Worm (Caenorhabditis elegans): ENCODE measurements around the gene sru-30.

ce11 chrV:9771970-9772369 is 41.7 kb upstream of the sru-30 start, which contains the start of gene F46B6.2:
- TF ChIP-seq pag-3 (tag; optimal IDR thresholded peaks at IDR 0.05; ENCODE audit: borderline replicate concordance), result no peak
- no peak for TF ChIP-seq lin-11 (tag; optimal IDR thresholded peaks at IDR 0.05)
- TF ChIP-seq pha-4 (tag; optimal IDR thresholded peaks at IDR 0.05), result no peak
- no peak for TF ChIP-seq ceh-48 (tag; optimal IDR thresholded peaks at IDR 0.05)
- TF ChIP-seq elt-2 (tag; optimal IDR thresholded peaks at IDR 0.05), result no peak
- TF ChIP-seq tbx-2 (tag; optimal IDR thresholded peaks at IDR 0.05), result no peak
- no peak for TF ChIP-seq K09A11.1 (tag; optimal IDR thresholded peaks at IDR 0.05; ENCODE audit: insufficient read depth)
- TF ChIP-seq ama-1 (optimal IDR thresholded peaks at IDR 0.05), result no peak
- TF ChIP-seq ets-4 (tag; optimal IDR thresholded peaks at IDR 0.05), result no peak

Measured in whole organism, late embryonic.